Fruit fly (Drosophila melanogaster): ENCODE results near the gene CG15876.

DNA sequence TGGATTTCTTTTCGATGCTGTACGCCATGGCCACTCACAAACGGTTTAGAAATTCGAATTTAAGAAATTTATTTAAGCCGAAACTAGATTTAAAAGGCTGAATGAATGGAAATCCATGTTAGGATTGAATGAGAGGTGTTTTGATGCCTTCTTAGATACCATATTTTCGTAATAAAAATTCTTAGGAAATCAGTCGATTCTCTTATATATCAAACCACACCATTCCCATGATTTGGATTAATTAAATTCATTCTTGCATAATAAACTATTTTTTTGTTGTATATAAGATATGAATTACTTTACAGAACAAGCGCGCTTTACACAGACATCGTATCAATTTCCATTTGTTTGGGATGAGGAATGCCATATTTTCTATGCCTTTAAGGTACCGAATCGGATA lies 6.0 kb downstream of the CG15876 start, which contains the start of gene CG7514:
- TF ChIP-seq CG17806 (tag; optimal IDR thresholded peaks at IDR 0.05) = no peak
- TF ChIP-seq CG32121 (GFP tag; IDR thresholded peaks at IDR 0.05) = no peak
- no peak for TF ChIP-seq fd96Ca (GFP tag; IDR thresholded peaks at IDR 0.05)
- no peak for TF ChIP-seq EcR (GFP tag; optimal IDR thresholded peaks at IDR 0.05)
- TF ChIP-seq Pif1B (GFP tag; optimal IDR thresholded peaks at IDR 0.05) = no peak
- no peak for TF ChIP-seq CG34367 (tag; optimal IDR thresholded peaks at IDR 0.05)
- TF ChIP-seq Snoo (tag; optimal IDR thresholded peaks at IDR 0.05) = no peak
- no peak for TF ChIP-seq gl (tag; optimal IDR thresholded peaks at IDR 0.05)
- TF ChIP-seq CG12605 (GFP tag; IDR thresholded peaks at IDR 0.05) = no peak
- TF ChIP-seq CG10348 (GFP tag; IDR thresholded peaks at IDR 0.05) = no peak
- no peak for TF ChIP-seq rn (GFP tag; IDR thresholded peaks at IDR 0.05)
- TF ChIP-seq CG14655 (GFP tag; optimal IDR thresholded peaks at IDR 0.05) = no peak
